Fruit fly (Drosophila melanogaster): ENCODE measurements around the gene gudu.
A peak's percentile ranks its signal among the peaks of the same experiment; 100 is the strongest.

gudu gene

dm6 chr2L:7401627-7402026, 13.3 kb downstream of the gudu start (continued):
- TF ChIP-seq CG30431 (GFP tag; optimal IDR thresholded peaks at IDR 0.05) = no peak
- TF ChIP-seq CG11085 (GFP tag; IDR thresholded peaks at IDR 0.05) = no peak
- TF ChIP-seq H15 (GFP tag; IDR thresholded peaks at IDR 0.05) = peak; percentile 66
- TF ChIP-seq CG30020 (tag; optimal IDR thresholded peaks at IDR 0.05) = peak; percentile 12
- TF ChIP-seq CG4282 (GFP tag; optimal IDR thresholded peaks at IDR 0.05) = no peak
- peak; percentile 80 for TF ChIP-seq CG2120 (GFP tag; optimal IDR thresholded peaks at IDR 0.05)
- TF ChIP-seq bcd (GFP tag; optimal IDR thresholded peaks at IDR 0.05) = peak; percentile 57
- peak; percentile 71 for TF ChIP-seq CG12769 (tag; optimal IDR thresholded peaks at IDR 0.05)
- peak; percentile 72 for TF ChIP-seq CG18262 (tag; optimal IDR thresholded peaks at IDR 0.05)
- TF ChIP-seq CG11504 (tag; optimal IDR thresholded peaks at IDR 0.05) = peak; percentile 81
- TF ChIP-seq gcm2 (GFP tag; optimal IDR thresholded peaks at IDR 0.05) = peak; percentile 7
- TF ChIP-seq lola (GFP tag; optimal IDR thresholded peaks at IDR 0.05) = peak in 1 of 3 experiments; percentile 43
- TF ChIP-seq Hr51 (GFP tag; optimal IDR thresholded peaks at IDR 0.05) = peak in 1 of 2 experiments; percentile 88
- TF ChIP-seq CG4424 (GFP tag; optimal IDR thresholded peaks at IDR 0.05) = peak; percentile 51
- TF ChIP-seq Oaz (GFP tag; IDR thresholded peaks at IDR 0.05) = peak; percentile 58
- TF ChIP-seq Hmr (GFP tag; optimal IDR thresholded peaks at IDR 0.05) = peak; percentile 62
- TF ChIP-seq nom (GFP tag; optimal IDR thresholded peaks at IDR 0.05) = no peak
- TF ChIP-seq CG17359 (tag; optimal IDR thresholded peaks at IDR 0.05) = peak; percentile 80
- TF ChIP-seq twi (tag; optimal IDR thresholded peaks at IDR 0.05) = peak; percentile 57
- peak; percentile 23 for TF ChIP-seq Usf (GFP tag; optimal IDR thresholded peaks at IDR 0.05)
- TF ChIP-seq Blimp-1 (GFP tag; optimal IDR thresholded peaks at IDR 0.05) = peak; percentile 75
- TF ChIP-seq Fer2 (tag; optimal IDR thresholded peaks at IDR 0.05) = peak; percentile 56
- TF ChIP-seq CG17186 (GFP tag; optimal IDR thresholded peaks at IDR 0.05) = no peak
- TF ChIP-seq ap (GFP tag; IDR thresholded peaks at IDR 0.05) = no peak
- peak; percentile 23 for TF ChIP-seq CG5245 (GFP tag; optimal IDR thresholded peaks at IDR 0.05)
- TF ChIP-seq Ets97D (GFP tag; optimal IDR thresholded peaks at IDR 0.05) = no peak
- TF ChIP-seq rib (GFP tag; IDR thresholded peaks at IDR 0.05) = peak; percentile 76; the same call in 1 of the 2 replicates
- no peak for TF ChIP-seq CG1792 (GFP tag; optimal IDR thresholded peaks at IDR 0.05)
- TF ChIP-seq ranshi (GFP tag; IDR thresholded peaks at IDR 0.05) = peak; percentile 79
- peak; percentile 11 for TF ChIP-seq CG1529 (GFP tag; optimal IDR thresholded peaks at IDR 0.05)
- TF ChIP-seq PHDP (tag; optimal IDR thresholded peaks at IDR 0.05) = peak; percentile 77
- TF ChIP-seq ash1 (GFP tag; optimal IDR thresholded peaks at IDR 0.05) = no peak
- TF ChIP-seq Hand (GFP tag; optimal IDR thresholded peaks at IDR 0.05) = peak; percentile 29
- peak; percentile 75 for TF ChIP-seq CG8924 (tag; optimal IDR thresholded peaks at IDR 0.05)
- TF ChIP-seq CG4360 (GFP tag; IDR thresholded peaks at IDR 0.05) = no peak
- peak; percentile 60 for TF ChIP-seq D19A (tag; optimal IDR thresholded peaks at IDR 0.05)
- TF ChIP-seq h (optimal IDR thresholded peaks at IDR 0.05) = no peak
- TF ChIP-seq CG10959 (GFP tag; IDR thresholded peaks at IDR 0.05) = peak; percentile 66; the same call in 1 of the 2 replicates
- TF ChIP-seq CG2202 (tag; optimal IDR thresholded peaks at IDR 0.05) = no peak
- TF ChIP-seq ac (GFP tag; optimal IDR thresholded peaks at IDR 0.05) = no peak
- peak; percentile 33 for TF ChIP-seq run (tag; optimal IDR thresholded peaks at IDR 0.05)
- TF ChIP-seq bab2 (GFP tag; optimal IDR thresholded peaks at IDR 0.05) = no peak
- TF ChIP-seq CG18619 (GFP tag; optimal IDR thresholded peaks at IDR 0.05) = peak; percentile 39
- TF ChIP-seq CG6854 (GFP tag; optimal IDR thresholded peaks at IDR 0.05) = no peak
- peak; percentile 40 for TF ChIP-seq CG18476 (GFP tag; optimal IDR thresholded peaks at IDR 0.05)
- no peak for TF ChIP-seq wek (GFP tag; optimal IDR thresholded peaks at IDR 0.05)
- no peak for TF ChIP-seq bowl (GFP tag; IDR thresholded peaks at IDR 0.05)
- TF ChIP-seq HLH4C (GFP tag; IDR thresholded peaks at IDR 0.05; ENCODE audit: partially characterized antibody) = no peak
- TF ChIP-seq bigmax (GFP tag; optimal IDR thresholded peaks at IDR 0.05) = no peak
- peak; percentile 31 for TF ChIP-seq CG1603 (tag; optimal IDR thresholded peaks at IDR 0.05)
- TF ChIP-seq vvl (GFP tag; IDR thresholded peaks at IDR 0.05) = peak; percentile 93

Data from whole organism, embryonic.